Worm (Caenorhabditis elegans): ENCODE measurements around the gene C17B7.5.

ce11 chrV:3301898-3302297, 31.5 kb upstream of the C17B7.5 start, which contains the start of gene srbc-1:
- TF ChIP-seq Y5F2A.4 (GFP tag; optimal IDR thresholded peaks at IDR 0.05) (no peak), unc-62 (GFP tag; optimal IDR thresholded peaks at IDR 0.05 in 1 of 2) (no peak), unc-62 (tag; optimal IDR thresholded peaks at IDR 0.05) (no peak), egl-27 (tag; optimal IDR thresholded peaks at IDR 0.05) (no peak), nhr-76 (tag; optimal IDR thresholded peaks at IDR 0.05) (no peak), vab-7 (GFP tag; IDR thresholded peaks at IDR 0.05) (no peak), aly-2 (tag; optimal IDR thresholded peaks at IDR 0.05) (no peak), unc-39 (tag; optimal IDR thresholded peaks at IDR 0.05) (no peak)
